Fruit fly (Drosophila melanogaster) S2 (cell line): Measurements from ENCODE around the gene CG9515.

Source experiments
- CG8478 ChIP-seq: fragments of >200 bp; optimal IDR thresholded peaks from 2 replicates; lab custom pipeline; 2018
- CTCF ChIP-seq, 2 experiments: fragments of >200 bp; optimal IDR thresholded peaks; 2 replicates each; lab custom pipeline; 2018

The CG9515 gene

dm6 chr2L:8937837-8938413 lies 5.1 kb downstream of the CG9515 start:
- no peak for TF ChIP-seq CTCF (optimal IDR thresholded peaks at IDR 0.05; lab: Kevin White, UChicago)
- TF ChIP-seq CG8478 (lab: Kevin White, UChicago), result no peak

- no peak for TF ChIP-seq CG8478 (lab: Kevin White, UChicago)
These were observed 6.1 kb downstream of the CG9515 start, which contains the start of gene Tsp29Fb for dm6 chr2L:8937003-8937402. Tsp29Fb (plus strand) TSS chr2L:8937390.

DNA sequence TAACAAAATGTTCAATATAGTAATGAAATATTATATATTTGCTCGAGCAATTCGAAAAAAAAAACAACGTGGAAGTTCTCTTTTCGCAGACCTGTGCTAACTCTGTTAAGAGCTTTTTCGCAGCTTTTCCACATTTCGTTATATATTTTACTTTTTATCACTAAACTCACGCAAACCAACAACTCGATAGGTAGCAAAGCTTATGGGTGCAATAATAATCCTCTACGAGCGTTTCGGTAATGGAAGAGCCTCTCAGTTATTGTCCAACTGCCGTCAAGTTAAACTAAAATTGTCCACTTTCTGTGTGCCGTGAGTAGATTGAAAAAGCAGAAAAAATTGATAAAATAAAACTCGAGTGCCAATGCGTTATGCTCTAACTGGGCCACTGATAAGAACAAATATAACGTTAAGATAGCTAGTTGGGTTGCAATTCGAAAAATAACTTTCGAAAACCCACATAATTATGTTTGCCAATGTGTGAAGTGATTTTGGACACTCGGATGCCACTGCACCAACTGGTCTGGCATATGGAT lies 9.3 kb downstream of the CG9515 start, which contains the start of gene Tsp29Fa:
TSS of gene Tsp29Fa (plus strand) at position 253 of the 533 bp plus-strand sequence.
- no peak for TF ChIP-seq CTCF (optimal IDR thresholded peaks at IDR 0.05; lab: Kevin White, UChicago)
- no peak for TF ChIP-seq CG8478 (lab: Kevin White, UChicago)

DNA sequence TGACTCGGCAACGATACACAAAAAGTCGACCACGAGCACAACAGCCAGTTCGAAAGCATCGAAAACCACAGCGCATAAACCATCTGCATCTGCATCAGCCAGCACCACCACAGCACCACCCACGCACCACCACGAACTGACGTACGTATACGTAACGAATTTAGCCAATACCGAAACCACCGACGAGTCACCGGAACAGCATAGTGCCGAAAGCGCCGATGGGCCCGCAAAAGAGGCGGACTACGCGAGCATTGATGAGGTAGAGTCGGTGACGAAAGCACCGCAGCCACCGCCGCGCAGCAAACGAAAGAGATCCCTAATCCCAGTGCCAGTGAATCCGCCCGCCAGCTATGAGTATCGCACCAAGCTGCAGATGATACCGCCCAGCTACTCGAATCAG lies 11.9 kb downstream of the CG9515 start:
- TF ChIP-seq CTCF (optimal IDR thresholded peaks at IDR 0.05; lab: Kevin White, UChicago) (no peak), CG8478 (lab: Kevin White, UChicago) (no peak)

DNA sequence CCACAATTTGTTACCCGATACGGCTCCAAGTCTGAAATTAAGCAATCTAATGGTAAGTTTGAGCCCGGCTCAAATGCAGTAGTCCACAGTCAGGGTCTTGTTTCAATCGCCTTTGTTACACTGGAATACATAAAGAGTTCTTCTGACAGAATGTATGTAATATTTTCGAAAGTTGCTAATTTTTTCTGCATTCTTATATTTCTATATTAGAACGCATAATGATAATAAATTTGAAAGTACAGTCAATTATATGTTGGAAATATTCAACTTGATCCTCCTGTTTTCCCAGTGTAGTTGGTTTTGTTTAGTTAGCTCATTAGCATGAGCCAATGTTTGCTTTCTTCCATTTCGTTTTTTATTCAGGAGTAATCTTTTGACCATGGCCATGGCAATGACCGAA lies 19.7 kb downstream of the CG9515 start:
- TF ChIP-seq CTCF (optimal IDR thresholded peaks at IDR 0.05; lab: Kevin White, UChicago) (no peak), CG8478 (lab: Kevin White, UChicago) (no peak)

DNA sequence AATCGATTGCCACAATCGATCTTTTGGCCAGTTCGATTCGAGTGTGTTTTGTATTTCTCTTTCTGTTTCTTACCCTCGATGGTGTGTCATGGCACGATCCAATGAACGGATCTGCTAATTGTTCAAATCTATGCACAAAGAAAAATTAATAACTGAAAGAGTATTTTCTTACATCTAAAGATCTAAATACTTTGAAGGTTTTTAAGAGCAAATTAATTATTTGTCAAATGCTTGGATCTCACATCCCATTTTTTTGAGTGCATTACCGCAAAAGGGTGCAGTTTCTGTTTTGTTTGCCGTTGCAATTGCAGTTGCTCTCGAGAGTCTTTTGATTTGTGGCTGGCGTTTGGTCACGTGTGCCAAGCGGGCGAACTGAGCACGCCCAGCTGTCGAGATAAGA lies 21.1 kb downstream of the CG9515 start:
- TF ChIP-seq CG8478 (lab: Kevin White, UChicago), result no peak
- no peak for TF ChIP-seq CTCF (optimal IDR thresholded peaks at IDR 0.05; lab: Kevin White, UChicago)

DNA sequence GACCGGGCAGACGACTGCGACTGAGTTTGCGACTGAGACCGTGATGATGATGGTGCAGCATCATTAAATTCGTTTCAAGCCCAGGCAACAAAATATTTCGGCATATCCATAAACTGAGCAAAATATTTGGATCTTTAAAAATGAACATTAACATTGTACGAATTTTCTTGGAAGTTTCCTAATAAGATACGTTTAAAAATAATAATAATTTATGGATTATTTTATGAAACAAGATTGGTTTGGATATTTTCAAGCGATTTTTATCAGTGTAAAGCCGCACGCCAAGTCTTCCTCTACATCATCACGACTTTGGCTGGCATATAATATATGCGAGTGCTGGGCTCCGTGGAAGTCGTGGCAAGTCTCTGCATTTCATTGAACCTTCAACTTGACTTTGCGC lies 22.8 kb downstream of the CG9515 start:
- no peak for TF ChIP-seq CG8478 (lab: Kevin White, UChicago)
- TF ChIP-seq CTCF (optimal IDR thresholded peaks at IDR 0.05; lab: Kevin White, UChicago), result no peak

- TF ChIP-seq CG8478 (lab: Kevin White, UChicago), result no peak
- no peak for TF ChIP-seq CTCF (optimal IDR thresholded peaks at IDR 0.05; lab: Kevin White, UChicago)
These were observed 23.4 kb downstream of the CG9515 start for dm6 chr2L:8919638-8920037.

DNA sequence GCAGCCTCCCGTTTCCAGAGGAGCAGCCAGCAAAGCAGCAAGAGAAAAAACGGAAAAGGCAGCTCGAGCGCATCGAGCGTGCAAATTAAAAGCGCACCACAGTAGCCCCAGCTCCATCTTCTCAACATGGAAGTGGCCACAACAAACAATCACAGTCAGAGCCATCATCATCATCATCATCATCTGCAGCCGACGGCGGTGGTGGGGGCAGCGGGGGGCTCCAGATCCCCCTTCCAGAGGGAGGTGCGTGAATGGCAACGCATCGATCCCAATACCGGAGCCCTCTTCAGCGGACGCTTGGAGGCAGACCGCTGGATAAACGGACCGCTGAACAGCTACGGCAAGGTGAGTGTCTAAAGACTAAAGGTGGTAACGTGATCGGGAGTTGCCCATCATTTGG lies 27.3 kb downstream of the CG9515 start:
- TF ChIP-seq CG8478 (lab: Kevin White, UChicago), result no peak
- no peak for TF ChIP-seq CTCF (optimal IDR thresholded peaks at IDR 0.05; lab: Kevin White, UChicago)

dm6 chr2L:8906279-8906678 lies 36.8 kb downstream of the CG9515 start:
- TF ChIP-seq CTCF (optimal IDR thresholded peaks at IDR 0.05; lab: Kevin White, UChicago) (no peak), CG8478 (lab: Kevin White, UChicago) (no peak)

DNA sequence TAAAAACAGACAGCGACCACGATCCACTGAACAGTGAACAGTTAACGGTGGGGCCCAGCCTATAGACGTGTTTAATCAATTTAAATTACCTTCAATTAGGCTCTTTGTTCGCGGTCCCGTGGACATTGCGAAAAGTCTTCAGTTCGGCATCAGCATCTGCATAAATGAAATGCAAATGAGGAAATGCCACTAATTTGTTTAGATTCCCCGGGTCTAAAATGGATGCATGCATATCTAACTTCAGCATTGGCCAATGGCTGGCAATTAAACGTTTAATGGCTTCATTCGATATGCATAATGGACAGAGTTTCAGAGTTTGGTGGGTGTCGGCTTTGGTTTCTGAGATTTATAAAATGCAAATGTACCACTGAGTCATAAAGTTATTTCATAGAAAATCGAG lies 41.2 kb downstream of the CG9515 start:
- TF ChIP-seq CG8478 (lab: Kevin White, UChicago), result no peak
- TF ChIP-seq CTCF (optimal IDR thresholded peaks at IDR 0.05; lab: Kevin White, UChicago), result no peak

- TF ChIP-seq CTCF (optimal IDR thresholded peaks at IDR 0.05; lab: Kevin White, UChicago) (no peak), CG8478 (lab: Kevin White, UChicago) (no peak)
These were observed 44.1 kb downstream of the CG9515 start, which contains the start of gene CG34398 for dm6 chr2L:8898714-8899652. CG34398 (plus strand) TSS chr2L:8898786.

DNA sequence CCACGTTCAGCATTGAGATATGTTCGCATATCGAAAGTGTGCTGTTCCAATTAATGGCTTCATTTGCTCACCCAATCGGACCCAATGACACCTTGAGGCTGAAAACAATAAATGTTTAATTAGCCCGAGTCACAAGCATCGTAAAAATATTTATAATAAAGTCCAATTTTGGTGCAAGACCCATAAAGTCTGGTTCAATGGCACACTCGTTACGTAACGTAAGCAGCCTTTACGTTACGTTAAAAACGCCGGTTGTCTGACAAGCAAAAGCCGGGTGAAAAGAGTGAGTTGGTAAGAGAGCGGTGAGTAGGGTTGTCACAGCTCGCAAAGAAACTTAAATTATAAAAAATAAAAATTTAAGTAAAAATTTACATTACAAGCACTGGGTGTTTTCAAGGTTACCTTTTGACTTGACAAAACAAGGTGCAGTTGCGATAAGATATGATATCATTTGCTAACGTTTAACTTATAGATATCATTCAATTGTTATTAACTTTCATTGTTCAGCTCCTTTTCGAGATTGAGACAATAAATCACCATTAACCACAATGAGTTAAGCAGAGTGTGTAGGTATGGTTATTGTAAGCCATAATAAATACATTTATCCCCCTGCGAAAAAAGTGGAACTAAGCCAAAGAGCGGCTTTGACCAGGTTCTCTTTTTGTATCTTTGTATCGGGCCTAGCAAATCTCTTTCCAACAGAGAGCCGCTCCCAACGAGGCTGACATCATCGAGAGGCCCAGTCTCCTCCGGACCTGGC lies 44.9 kb downstream of the CG9515 start:
- TF ChIP-seq CG8478 (lab: Kevin White, UChicago), result no peak
- TF ChIP-seq CTCF (optimal IDR thresholded peaks at IDR 0.05; lab: Kevin White, UChicago), result no peak

- TF ChIP-seq CG8478 (lab: Kevin White, UChicago) (no peak), CTCF (optimal IDR thresholded peaks at IDR 0.05; lab: Kevin White, UChicago) (no peak)
These were observed 48.8 kb downstream of the CG9515 start for dm6 chr2L:8894224-8894623.
